Fruit fly (Drosophila melanogaster) Kc167 (cell line): ENCODE results near the gene Prp40.

Experiments used
- Myc ChIP-seq: fragments of >200 bp; optimal IDR thresholded peaks from 2 replicates; lab custom pipeline; 2017; ENCODE audit warnings: missing external identifiers
- Sin3A ChIP-seq: fragments of >200 bp; optimal IDR thresholded peaks from 2 replicates; lab custom pipeline; 2018; ENCODE audit warnings: missing external identifiers
- h ChIP-seq: fragments of >200 bp; optimal IDR thresholded peaks from 3 replicates; lab custom pipeline; 2018; ENCODE audit warnings: missing external identifiers
- insv ChIP-seq: fragments of >200 bp; optimal IDR thresholded peaks from 3 replicates; lab custom pipeline; 2018; ENCODE audit warnings: missing external identifiers
- psq ChIP-seq: fragments of >200 bp; optimal IDR thresholded peaks from 2 replicates; lab custom pipeline; 2017; ENCODE audit warnings: missing external identifiers
- ttk ChIP-seq: sonication (Bioruptor generic); optimal IDR thresholded peaks from 2 replicates; lab custom pipeline; 2017; ENCODE audit warnings: missing external identifiers

Gene Prp40

DNA sequence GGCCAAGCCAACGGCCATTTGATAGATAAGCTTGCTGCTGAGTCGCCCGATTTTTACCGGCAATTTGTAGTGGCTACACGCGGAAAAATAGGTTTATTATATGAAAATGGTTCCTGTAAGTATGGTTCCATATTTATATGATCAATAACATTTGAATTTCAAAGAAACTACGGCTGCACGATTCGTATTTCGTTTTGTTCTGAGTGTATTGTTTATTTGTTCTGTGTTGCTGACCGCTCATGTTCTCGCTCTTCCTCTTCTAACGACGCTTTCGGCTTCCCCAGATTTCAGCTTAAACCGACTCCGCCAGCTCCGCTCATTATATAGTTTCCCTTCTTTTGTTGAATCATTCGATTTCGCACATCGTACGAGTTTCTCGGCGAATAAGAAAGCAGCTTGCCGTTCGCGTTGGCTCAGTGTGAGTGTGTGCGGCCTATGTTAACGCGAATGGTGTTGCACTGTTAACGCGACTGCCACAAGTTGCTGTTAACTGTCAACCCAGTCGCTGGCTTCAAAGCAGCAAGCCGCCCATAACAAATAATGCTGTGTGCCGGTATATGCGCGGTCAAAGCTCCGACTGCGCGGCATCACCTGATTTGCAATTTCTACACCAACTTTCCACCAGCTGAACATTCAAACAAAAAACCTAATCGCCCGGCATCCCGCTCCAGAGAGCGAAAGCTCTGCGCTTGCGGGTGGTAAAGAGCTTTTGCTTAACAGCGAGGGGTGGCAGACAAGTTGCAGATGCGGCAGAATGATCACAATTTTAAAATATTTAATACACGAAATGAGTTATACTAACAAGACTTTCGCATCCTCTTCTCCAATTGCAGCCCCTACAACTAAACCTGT lies 36.0 kb downstream of the Prp40 start:
- TF ChIP-seq ttk (lab: Kevin White, UChicago) (no peak), Myc (lab: Kevin White, UChicago) (no peak), insv (lab: Kevin White, UChicago) (no peak), Sin3A (lab: Kevin White, UChicago) (no peak), h (lab: Kevin White, UChicago) (no peak), psq (no peak)

DNA sequence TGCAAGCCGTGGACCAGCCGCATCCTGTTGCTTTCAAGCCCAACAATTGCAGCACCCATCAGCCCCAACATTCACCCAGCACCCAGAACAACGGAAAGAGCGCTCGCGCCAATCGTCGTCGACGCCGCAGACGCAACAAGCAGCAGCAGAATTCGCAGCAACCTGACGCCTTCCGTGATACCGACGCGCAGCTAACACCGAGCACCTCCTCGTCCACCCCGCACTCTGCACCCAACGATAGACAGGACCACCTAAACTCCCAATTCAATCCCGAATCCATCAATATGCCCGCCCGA lies 36.5 kb downstream of the Prp40 start:
- TF ChIP-seq ttk (lab: Kevin White, UChicago) (no peak), Sin3A (lab: Kevin White, UChicago) (no peak), insv (lab: Kevin White, UChicago) (no peak), Myc (lab: Kevin White, UChicago) (no peak), h (lab: Kevin White, UChicago) (no peak), psq (no peak)
